Fruit fly (Drosophila melanogaster) whole organism, prepupa: ENCODE measurements around the gene Ref1.

Experiments
- CG10669 ChIP-seq: fragments of 200-800 bp; sonication (Bioruptor generic); optimal IDR thresholded peaks from 3 replicates; lab custom pipeline; 2018; ENCODE audit warnings: missing biosample characterization, mild to moderate bottlenecking, missing genetic modification characterization, moderate library complexity
- CG11294 ChIP-seq: fragments of 200-800 bp; sonication (Bioruptor generic); IDR thresholded peaks from 2 replicates; pipeline ENCODE4 v1.3.6; 2022; ENCODE audit warnings: missing biosample characterization, missing genetic modification characterization
- CG11762 ChIP-seq: fragments of 200-800 bp; sonication (Bioruptor generic); optimal IDR thresholded peaks from 3 replicates; lab custom pipeline; 2016; ENCODE audit warnings: missing biosample characterization, missing genetic modification characterization; ENCODE audit not compliant: insufficient read depth
- CG11902 ChIP-seq: fragments of 200-800 bp; sonication (Bioruptor generic); optimal IDR thresholded peaks from 3 replicates; lab custom pipeline; 2016; ENCODE audit warnings: missing biosample characterization, missing genetic modification characterization
- CG15336 ChIP-seq: fragments of 200-800 bp; sonication (Bioruptor generic); IDR thresholded peaks from 2 replicates; pipeline ENCODE4 v1.3.6; 2022; ENCODE audit warnings: missing biosample characterization, missing genetic modification characterization
- CG1621 ChIP-seq: fragments of 200-800 bp; sonication (Bioruptor generic); optimal IDR thresholded peaks from 3 replicates; lab custom pipeline; 2018; ENCODE audit warnings: missing biosample characterization, mild to moderate bottlenecking, missing genetic modification characterization
- CG16779 ChIP-seq: fragments of 200-800 bp; sonication (Bioruptor generic); optimal IDR thresholded peaks from 3 replicates; lab custom pipeline; 2017; ENCODE audit warnings: missing biosample characterization, mild to moderate bottlenecking, missing genetic modification characterization
- CG3032 ChIP-seq: fragments of 200-800 bp; optimal IDR thresholded peaks from 2 replicates; lab custom pipeline; 2019; ENCODE audit warnings: missing biosample characterization, mild to moderate bottlenecking, missing genetic modification characterization, moderate library complexity
- CG31627 ChIP-seq: fragments of 200-800 bp; sonication (Bioruptor generic); optimal IDR thresholded peaks from 3 replicates; lab custom pipeline; 2016; ENCODE audit warnings: missing biosample characterization, missing genetic modification characterization
- CG32006 ChIP-seq: fragments of 200-800 bp; sonication (Bioruptor generic); optimal IDR thresholded peaks from 3 replicates; lab custom pipeline; 2017; ENCODE audit warnings: missing biosample characterization, mild to moderate bottlenecking, missing genetic modification characterization
- CG34406 ChIP-seq: fragments of 200-800 bp; sonication (Bioruptor generic); optimal IDR thresholded peaks from 3 replicates; lab custom pipeline; 2016; ENCODE audit warnings: missing biosample characterization, missing genetic modification characterization
- CG3919 ChIP-seq: fragments of 200-800 bp; sonication (Bioruptor generic); optimal IDR thresholded peaks from 3 replicates; lab custom pipeline; 2016; ENCODE audit warnings: missing biosample characterization, missing genetic modification characterization
- CG6163 ChIP-seq: fragments of 200-800 bp; sonication (Bioruptor generic); IDR thresholded peaks from 3 replicates; pipeline ENCODE4 v1.3.6; 2022; ENCODE audit warnings: missing biosample characterization, missing genetic modification characterization
- CG6808 ChIP-seq: fragments of 200-800 bp; sonication (Bioruptor generic); optimal IDR thresholded peaks from 3 replicates; lab custom pipeline; 2017; ENCODE audit warnings: missing biosample characterization, missing genetic modification characterization, mild to moderate bottlenecking, moderate library complexity, missing genetic modification reagents
- CG6854 ChIP-seq: fragments of 200-800 bp; sonication (Bioruptor generic); optimal IDR thresholded peaks from 2 replicates; lab custom pipeline; 2017; ENCODE audit warnings: missing biosample characterization, mild to moderate bottlenecking, missing genetic modification characterization
- CG7368 ChIP-seq: fragments of 200-800 bp; sonication (Bioruptor generic); optimal IDR thresholded peaks from 3 replicates; lab custom pipeline; 2016; ENCODE audit warnings: missing biosample characterization, missing genetic modification characterization
- CG8119 ChIP-seq: fragments of 200-800 bp; sonication (Bioruptor generic); IDR thresholded peaks from 3 replicates; pipeline ENCODE4 v1.3.6; 2022; ENCODE audit warnings: missing biosample characterization, missing genetic modification characterization
- CG8632 ChIP-seq: fragments of 200-800 bp; sonication (Bioruptor generic); optimal IDR thresholded peaks from 3 replicates; lab custom pipeline; 2016; ENCODE audit warnings: missing biosample characterization, missing genetic modification characterization
- Eip75B ChIP-seq: fragments of 200-800 bp; sonication (Bioruptor generic); optimal IDR thresholded peaks from 3 replicates; lab custom pipeline; 2016; ENCODE audit warnings: missing biosample characterization, missing genetic modification characterization
- Eip78C ChIP-seq: fragments of 200-800 bp; sonication (Bioruptor generic); peaks from one replicate; lab custom pipeline; 2016; ENCODE audit warnings: missing biosample characterization, missing genetic modification characterization
- Ets21C ChIP-seq: fragments of 200-800 bp; sonication (Bioruptor generic); optimal IDR thresholded peaks from 3 replicates; lab custom pipeline; 2016; ENCODE audit warnings: missing biosample characterization, missing genetic modification characterization
- Hr38 ChIP-seq: sonication (Bioruptor generic); optimal IDR thresholded peaks from 2 replicates; lab custom pipeline; 2016; ENCODE audit warnings: missing biosample characterization, missing genetic modification characterization
- Hr39 ChIP-seq: fragments of 200-800 bp; sonication (Bioruptor generic); optimal IDR thresholded peaks from 2 replicates; lab custom pipeline; 2016; ENCODE audit warnings: missing biosample characterization, missing genetic modification characterization
- Hr4 ChIP-seq: fragments of 200-800 bp; sonication (Bioruptor generic); optimal IDR thresholded peaks from 3 replicates; lab custom pipeline; 2016; ENCODE audit warnings: missing biosample characterization, missing genetic modification characterization
- Lpt ChIP-seq: fragments of 200-800 bp; sonication (Bioruptor generic); optimal IDR thresholded peaks from 3 replicates; lab custom pipeline; 2016; ENCODE audit warnings: missing biosample characterization, missing genetic modification characterization
- Sox102F ChIP-seq: fragments of 200-800 bp; sonication (Bioruptor generic); optimal IDR thresholded peaks from 2 replicates; lab custom pipeline; 2016; ENCODE audit warnings: missing biosample characterization, mild to moderate bottlenecking, missing genetic modification characterization
- Sox14 ChIP-seq: fragments of 200-800 bp; sonication (Bioruptor generic); optimal IDR thresholded peaks from 3 replicates; lab custom pipeline; 2016; ENCODE audit warnings: missing biosample characterization, missing genetic modification characterization
- Sox15 ChIP-seq: fragments of 200-800 bp; sonication (Bioruptor generic); optimal IDR thresholded peaks from 3 replicates; lab custom pipeline; 2016; ENCODE audit warnings: missing biosample characterization, missing genetic modification characterization
- achi ChIP-seq: fragments of 200-800 bp; sonication (Bioruptor generic); optimal IDR thresholded peaks from 3 replicates; lab custom pipeline; 2016; ENCODE audit warnings: missing biosample characterization, missing genetic modification characterization
- cyc ChIP-seq: fragments of 200-800 bp; sonication (Bioruptor generic); optimal IDR thresholded peaks from 3 replicates; lab custom pipeline; 2016; ENCODE audit warnings: missing biosample characterization, missing genetic modification characterization
- dac ChIP-seq: fragments of 200-800 bp; sonication (Bioruptor generic); optimal IDR thresholded peaks from 2 replicates; lab custom pipeline; 2017; ENCODE audit warnings: missing biosample characterization, mild to moderate bottlenecking, missing genetic modification characterization
- eg ChIP-seq: fragments of 200-800 bp; sonication (Bioruptor generic); IDR thresholded peaks from 3 replicates; pipeline ENCODE4 v1.3.6; 2022; ENCODE audit warnings: missing biosample characterization, missing genetic modification characterization
- fd59A ChIP-seq: fragments of 200-800 bp; sonication (Bioruptor generic); optimal IDR thresholded peaks from 2 replicates; lab custom pipeline; 2017; ENCODE audit warnings: missing biosample characterization, mild to moderate bottlenecking, missing genetic modification characterization, missing genetic modification reagents
- fd85E ChIP-seq: fragments of 200-800 bp; sonication (Bioruptor generic); optimal IDR thresholded peaks from 3 replicates; lab custom pipeline; 2016; ENCODE audit warnings: missing biosample characterization, missing genetic modification characterization
- fkh ChIP-seq: fragments of 200-800 bp; sonication (Bioruptor generic); optimal IDR thresholded peaks from 3 replicates; lab custom pipeline; 2017; ENCODE audit warnings: missing biosample characterization, mild to moderate bottlenecking, missing genetic modification characterization, moderate library complexity
- lz ChIP-seq: fragments of 200-800 bp; sonication (Bioruptor generic); optimal IDR thresholded peaks from 3 replicates; lab custom pipeline; 2016; ENCODE audit warnings: missing biosample characterization, missing genetic modification characterization
- pdm3 ChIP-seq: fragments of 200-800 bp; sonication (Bioruptor generic); optimal IDR thresholded peaks from 3 replicates; lab custom pipeline; 2016; ENCODE audit warnings: missing biosample characterization, missing genetic modification characterization
- ss ChIP-seq, 2 experiments: fragments of 200-800 bp; sonication (Bioruptor generic); optimal IDR thresholded peaks; 2 replicates in 1 of 2; 3 replicates in 1 of 2; lab custom pipeline; 2017 to 2018; ENCODE audit warnings: mild to moderate bottlenecking in 2 of 2, missing biosample characterization in 2 of 2, missing genetic modification characterization in 2 of 2, moderate library complexity in 1 of 2
- svp ChIP-seq: fragments of 200-800 bp; sonication (Bioruptor generic); peaks from one replicate; lab custom pipeline; 2016; ENCODE audit warnings: missing biosample characterization, missing genetic modification characterization

Ref1 gene

dm6 chr3R:7089522-7090336, 9.5 kb upstream of the Ref1 start (continued):
- TF ChIP-seq cyc (GFP tag; lab: Kevin White, UChicago) (no peak), achi (GFP tag; lab: Kevin White, UChicago) (peak; percentile 2), CG16779 (no peak), CG6808 (GFP tag; lab: Kevin White, UChicago) (peak; percentile 35)

- peak; percentile 5; the same call in 1 of the 2 replicates for TF ChIP-seq CG15336
- peak; percentile 58 for TF ChIP-seq Eip78C (GFP tag; lab: Kevin White, UChicago)
- no peak for TF ChIP-seq CG6163 (GFP tag; lab: Robert Waterston, UW)
- peak; percentile 57 for TF ChIP-seq svp
- 0 out of 3 replicates have a peak, but pooled peaks have one; percentile 12 for TF ChIP-seq CG8119 (GFP tag; lab: Robert Waterston, UW)
- no peak for TF ChIP-seq CG31627
- no peak for TF ChIP-seq dac
- TF ChIP-seq pdm3: no peak
- TF ChIP-seq CG11294 (GFP tag; lab: Robert Waterston, UW): no peak
- no peak for TF ChIP-seq fkh
- peak; percentile 21 for TF ChIP-seq Lpt (GFP tag; lab: Kevin White, UChicago)
- TF ChIP-seq ss (GFP tag; optimal IDR thresholded peaks at IDR 0.05; lab: Kevin White, UChicago): peak; percentile 3 to 87
- peak; percentile 47; the same call in 2 of the 3 replicates for TF ChIP-seq eg (GFP tag; lab: Robert Waterston, UW)
- TF ChIP-seq Hr4 (GFP tag; lab: Kevin White, UChicago): no peak
- TF ChIP-seq, all 60 proteins: peak for 7
Observed at dm6 chr3R:7088837-7089361, 8.7 kb upstream of the Ref1 start.

dm6 chr3R:7087904-7088303, 7.7 kb upstream of the Ref1 start:
- TF ChIP-seq CG7368 (no peak), svp (peak; percentile 79)

dm6 chr3R:7087201-7087505, 7.0 kb upstream of the Ref1 start:
- no peak for TF ChIP-seq CG3919 (GFP tag; lab: Kevin White, UChicago)

dm6 chr3R:7086377-7087200, 6.4 kb upstream of the Ref1 start, which contains the start of gene alphaTub84B:
alphaTub84B (plus strand) TSS chr3R:7086599.
- no peak for TF ChIP-seq Sox15 (GFP tag; lab: Kevin White, UChicago)
- TF ChIP-seq fd59A (GFP tag; lab: Kevin White, UChicago): peak; percentile 21
- TF ChIP-seq CG6854: peak; percentile 75
- TF ChIP-seq CG11294 (GFP tag; lab: Robert Waterston, UW): no peak
- peak; percentile 5 for TF ChIP-seq fd85E
- no peak for TF ChIP-seq fkh
- TF ChIP-seq lz (GFP tag; lab: Kevin White, UChicago): peak; percentile 31
- TF ChIP-seq CG8119 (GFP tag; lab: Robert Waterston, UW): peak; percentile 33; the same call in 1 of the 3 replicates
- TF ChIP-seq cyc (GFP tag; lab: Kevin White, UChicago): no peak
- TF ChIP-seq CG11762: no peak
- peak; percentile 46 for TF ChIP-seq pdm3
- TF ChIP-seq CG32006 (GFP tag; lab: Kevin White, UChicago): peak; percentile 8
- no peak for TF ChIP-seq CG3032
- peak; percentile 71 for TF ChIP-seq Eip75B (GFP tag; lab: Kevin White, UChicago)
- peak; percentile 76 for TF ChIP-seq Sox102F (GFP tag; lab: Kevin White, UChicago)
- TF ChIP-seq CG34406 (GFP tag; lab: Kevin White, UChicago): no peak
- no peak for TF ChIP-seq Ets21C (GFP tag; lab: Kevin White, UChicago)
- TF ChIP-seq Eip78C (GFP tag; lab: Kevin White, UChicago): peak; percentile 78
- TF ChIP-seq CG8632 (GFP tag; lab: Kevin White, UChicago): no peak
- peak; percentile 12 for TF ChIP-seq Hr39 (GFP tag; lab: Kevin White, UChicago)
- TF ChIP-seq Sox14 (GFP tag; lab: Kevin White, UChicago): peak; percentile 21
- TF ChIP-seq CG7368: peak; percentile 24
- no peak for TF ChIP-seq dac
- peak; percentile 33 for TF ChIP-seq CG31627
- peak; percentile 31; the same call in 1 of the 2 replicates for TF ChIP-seq CG15336
- peak; percentile 38 for TF ChIP-seq CG10669 (GFP tag; lab: Kevin White, UChicago)
- no peak for TF ChIP-seq CG11902 (GFP tag; lab: Kevin White, UChicago)
- TF ChIP-seq Hr38 (GFP tag; lab: Kevin White, UChicago): no peak
- TF ChIP-seq CG1621 (tag; lab: Kevin White, UChicago): peak; percentile 54
- TF ChIP-seq achi (GFP tag; lab: Kevin White, UChicago): peak; percentile 3
